Worm (Caenorhabditis elegans): ENCODE measurements around the gene Y54G9A.9.

DNA sequence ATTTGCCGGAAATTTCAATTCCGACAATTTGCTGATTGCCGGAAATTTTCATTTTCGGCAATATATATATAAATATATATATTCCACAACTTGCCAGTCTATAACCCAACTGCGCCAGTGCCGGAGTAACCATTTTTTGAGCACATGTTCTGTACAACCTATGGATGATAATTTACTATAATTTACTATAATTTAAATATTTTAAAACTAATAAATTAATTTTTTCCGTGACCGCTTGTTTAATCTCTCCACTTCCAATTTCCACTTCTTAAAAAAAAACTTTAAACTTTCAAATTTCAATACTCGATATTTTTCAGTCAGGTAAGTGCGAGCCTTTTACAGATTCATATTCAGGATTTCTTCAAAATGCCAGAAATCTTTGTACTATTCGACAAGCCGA is 36.4 kb downstream of the Y54G9A.9 start, which contains the start of gene arrd-12:
- TF ChIP-seq nhr-28 (tag; optimal IDR thresholded peaks at IDR 0.05) (no peak), aly-2 (tag; optimal IDR thresholded peaks at IDR 0.05) (no peak), lsy-2 (tag; optimal IDR thresholded peaks at IDR 0.05) (no peak), F37D6.2 (tag; optimal IDR thresholded peaks at IDR 0.05) (no peak), unc-39 (tag; optimal IDR thresholded peaks at IDR 0.05) (no peak), mxl-2 (GFP tag; conservative IDR thresholded peaks at IDR 0.05) (no peak), dpl-1 (GFP tag; optimal IDR thresholded peaks at IDR 0.05) (no peak), cey-2 (tag; optimal IDR thresholded peaks at IDR 0.05; ENCODE audit: borderline replicate concordance, insufficient read depth) (no peak)

Data from whole organism, L4 larva.